Worm (Caenorhabditis elegans) whole organism, mixed stage, embryonic: ENCODE measurements around the gene col-117.

Source experiments
- blmp-1 ChIP-seq: fragments of 150-350 bp; optimal IDR thresholded peaks from 2 replicates; lab custom pipeline; 2014; ENCODE audit warnings: missing biosample characterization, missing genetic modification characterization
- ceh-39 ChIP-seq: fragments of 150-350 bp; optimal IDR thresholded peaks from 2 replicates; lab custom pipeline; 2014; ENCODE audit warnings: missing biosample characterization, missing genetic modification characterization
- ceh-43 ChIP-seq: fragments of 200-800 bp; sonication (Bioruptor generic); optimal IDR thresholded peaks from 2 replicates; lab custom pipeline; 2018; ENCODE audit warnings: mild to moderate bottlenecking, missing genetic modification characterization, moderate library complexity, missing compliant biosample characterization
- ceh-83 ChIP-seq: fragments of 200-800 bp; sonication (Bioruptor generic); optimal IDR thresholded peaks from 2 replicates; lab custom pipeline; 2018; ENCODE audit warnings: mild to moderate bottlenecking, missing genetic modification characterization, missing compliant biosample characterization
- ces-1 ChIP-seq: fragments of 150-350 bp; optimal IDR thresholded peaks from 2 replicates; lab custom pipeline; 2014; ENCODE audit warnings: missing biosample characterization, missing genetic modification reagents, missing genetic modification characterization
- cnd-1 ChIP-seq: fragments of 200-800 bp; sonication (Bioruptor generic); optimal IDR thresholded peaks from 2 replicates; lab custom pipeline; 2018; ENCODE audit warnings: mild to moderate bottlenecking, missing genetic modification characterization, missing compliant biosample characterization
- elt-1 ChIP-seq: sonication (generic microtip); optimal IDR thresholded peaks from 2 replicates; lab custom pipeline; 2017; ENCODE audit warnings: missing genetic modification characterization, mild to moderate bottlenecking, missing compliant biosample characterization, antibody characterized with exemption, moderate library complexity, borderline replicate concordance; ENCODE audit not compliant: insufficient read depth
- elt-3 ChIP-seq: fragments of 150-350 bp; optimal IDR thresholded peaks from 2 replicates; lab custom pipeline; 2014; ENCODE audit warnings: missing biosample characterization, missing genetic modification characterization
- flh-1 ChIP-seq: fragments of 200-800 bp; sonication (Bioruptor generic); optimal IDR thresholded peaks from 2 replicates; lab custom pipeline; 2018; ENCODE audit warnings: mild to moderate bottlenecking, missing genetic modification characterization, moderate library complexity, missing compliant biosample characterization
- ham-2 ChIP-seq: fragments of 200-800 bp; sonication (Bioruptor generic); optimal IDR thresholded peaks from 2 replicates; lab custom pipeline; 2018; ENCODE audit warnings: mild to moderate bottlenecking, missing genetic modification characterization, missing compliant biosample characterization
- hlh-1 ChIP-seq: fragments of 150-350 bp; optimal IDR thresholded peaks from 2 replicates; lab custom pipeline; 2014; ENCODE audit warnings: missing biosample characterization, missing genetic modification reagents, missing genetic modification characterization
- lin-13 ChIP-seq: fragments of 150-350 bp; optimal IDR thresholded peaks from 2 replicates; lab custom pipeline; 2014; ENCODE audit warnings: missing biosample characterization, missing genetic modification characterization
- lsy-2 ChIP-seq: fragments of 150-350 bp; optimal IDR thresholded peaks from 2 replicates; lab custom pipeline; 2014; ENCODE audit warnings: missing biosample characterization, missing genetic modification characterization
- mab-5 ChIP-seq: fragments of 150-350 bp; optimal IDR thresholded peaks from 2 replicates; lab custom pipeline; 2014; ENCODE audit warnings: missing biosample characterization, missing genetic modification characterization
- mep-1 ChIP-seq: fragments of 150-350 bp; optimal IDR thresholded peaks from 2 replicates; lab custom pipeline; 2017; ENCODE audit warnings: missing biosample characterization, missing genetic modification reagents, missing genetic modification characterization, inconsistent platforms
- nhr-2 ChIP-seq: fragments of 150-350 bp; optimal IDR thresholded peaks from 2 replicates; lab custom pipeline; 2014; ENCODE audit warnings: missing biosample characterization, missing genetic modification characterization
- nhr-237 ChIP-seq: fragments of 150-350 bp; optimal IDR thresholded peaks from 2 replicates; lab custom pipeline; 2014; ENCODE audit warnings: missing biosample characterization, missing genetic modification characterization
- nhr-28 ChIP-seq: fragments of 150-350 bp; optimal IDR thresholded peaks from 2 replicates; lab custom pipeline; 2014; ENCODE audit warnings: missing biosample characterization, missing genetic modification characterization
- nhr-76 ChIP-seq: sonication (generic microtip); optimal IDR thresholded peaks from 2 replicates; lab custom pipeline; 2017; ENCODE audit warnings: missing biosample characterization, missing genetic modification characterization
- sem-2 ChIP-seq: fragments of 200-800 bp; sonication (Bioruptor generic); optimal IDR thresholded peaks from 2 replicates; lab custom pipeline; 2018; ENCODE audit warnings: mild to moderate bottlenecking, missing genetic modification characterization, missing compliant biosample characterization
- snpc-4 ChIP-seq: fragments of 150-350 bp; optimal IDR thresholded peaks from 2 replicates; lab custom pipeline; 2014; ENCODE audit warnings: missing biosample characterization, missing genetic modification characterization
- sptf-1 ChIP-seq: sonication (generic microtip); optimal IDR thresholded peaks from 2 replicates; lab custom pipeline; 2017; ENCODE audit warnings: mild to moderate bottlenecking, missing genetic modification characterization, moderate library complexity, missing compliant biosample characterization
- tbx-8 ChIP-seq: fragments of 200-800 bp; sonication (Bioruptor generic); optimal IDR thresholded peaks from 2 replicates; lab custom pipeline; 2018; ENCODE audit warnings: mild to moderate bottlenecking, missing genetic modification characterization, moderate library complexity, missing compliant biosample characterization
- unc-120 ChIP-seq: sonication (generic microtip); optimal IDR thresholded peaks from 2 replicates; lab custom pipeline; 2017; ENCODE audit warnings: missing genetic modification characterization, missing compliant biosample characterization; ENCODE audit not compliant: poor library complexity, severe bottlenecking
- unc-39 ChIP-seq: fragments of 150-350 bp; optimal IDR thresholded peaks from 2 replicates; lab custom pipeline; 2014; ENCODE audit warnings: missing biosample characterization, missing genetic modification characterization
- unc-62 ChIP-seq: fragments of 150-350 bp; optimal IDR thresholded peaks from 2 replicates; lab custom pipeline; 2014; ENCODE audit warnings: missing biosample characterization, missing genetic modification reagents, missing genetic modification characterization
- zip-8 ChIP-seq: fragments of 150-350 bp; optimal IDR thresholded peaks from 2 replicates; lab custom pipeline; 2014; ENCODE audit warnings: missing biosample characterization, missing genetic modification characterization
- ztf-11 ChIP-seq: fragments of 150-350 bp; optimal IDR thresholded peaks from 2 replicates; lab custom pipeline; 2014; ENCODE audit warnings: missing biosample characterization, missing genetic modification characterization

col-117 gene

ce11 chrIV:8824145-8824833, at the start of gene col-117, which contains the start of gene col-3:
Gene col-117 (minus strand): TSS chrIV:8824195.
Gene col-3 (plus strand): TSS chrIV:8824783.
- TF ChIP-seq elt-1 (tag; lab: Kevin White, UChicago) (peak; percentile 77), ham-2 (peak; percentile 72), unc-120 (tag; lab: Kevin White, UChicago) (no peak), elt-3 (no peak), ceh-43 (GFP tag; lab: Kevin White, UChicago) (no peak), mab-5 (tag; lab: Kevin White, UChicago) (no peak)

ce11 chrIV:8872958-8873357, 49.0 kb upstream of the col-117 start, which contains the start of gene C09G9.3:
Gene C09G9.3 (minus strand): TSS chrIV:8873058.
- no peak for TF ChIP-seq blmp-1 (tag; lab: Kevin White, UChicago)
- no peak for TF ChIP-seq nhr-28 (tag; lab: Kevin White, UChicago)
- TF ChIP-seq lin-13 (tag; lab: Kevin White, UChicago), result no peak
- no peak for TF ChIP-seq ces-1 (GFP tag; lab: Kevin White, UChicago)
- no peak for TF ChIP-seq nhr-76 (tag; lab: Kevin White, UChicago)
- TF ChIP-seq snpc-4 (tag; lab: Kevin White, UChicago), result no peak
- no peak for TF ChIP-seq mab-5 (tag; lab: Kevin White, UChicago)
- no peak for TF ChIP-seq sptf-1 (tag; lab: Kevin White, UChicago)
- TF ChIP-seq ztf-11 (tag; lab: Kevin White, UChicago), result no peak
- TF ChIP-seq nhr-237 (tag; lab: Kevin White, UChicago), result no peak
- no peak for TF ChIP-seq sem-2 (GFP tag; lab: Kevin White, UChicago)
- TF ChIP-seq unc-62 (GFP tag; lab: Kevin White, UChicago), result no peak
- no peak for TF ChIP-seq ceh-83 (GFP tag; lab: Kevin White, UChicago)
- TF ChIP-seq unc-39 (tag; lab: Kevin White, UChicago), result no peak
- no peak for TF ChIP-seq tbx-8 (GFP tag; lab: Kevin White, UChicago)
- TF ChIP-seq zip-8 (tag; lab: Kevin White, UChicago), result no peak
- no peak for TF ChIP-seq nhr-2 (tag; lab: Kevin White, UChicago)
- no peak for TF ChIP-seq mep-1 (tag; lab: Kevin White, UChicago)
- no peak for TF ChIP-seq ceh-39 (tag; lab: Kevin White, UChicago)
- TF ChIP-seq, all 35 proteins: peak for 0

ce11 chrIV:8869624-8870023, 45.6 kb upstream of the col-117 start, which contains the start of gene npp-23:
Gene npp-23 (minus strand): TSS chrIV:8869679.
- peak; percentile 5 for TF ChIP-seq hlh-1 (tag; lab: Kevin White, UChicago)
- TF ChIP-seq lsy-2 (tag; lab: Kevin White, UChicago), result peak; percentile 7
- TF ChIP-seq ham-2, result no peak
- peak; percentile 5 for TF ChIP-seq mep-1 (tag; lab: Kevin White, UChicago)
- no peak for TF ChIP-seq nhr-237 (tag; lab: Kevin White, UChicago)

DNA sequence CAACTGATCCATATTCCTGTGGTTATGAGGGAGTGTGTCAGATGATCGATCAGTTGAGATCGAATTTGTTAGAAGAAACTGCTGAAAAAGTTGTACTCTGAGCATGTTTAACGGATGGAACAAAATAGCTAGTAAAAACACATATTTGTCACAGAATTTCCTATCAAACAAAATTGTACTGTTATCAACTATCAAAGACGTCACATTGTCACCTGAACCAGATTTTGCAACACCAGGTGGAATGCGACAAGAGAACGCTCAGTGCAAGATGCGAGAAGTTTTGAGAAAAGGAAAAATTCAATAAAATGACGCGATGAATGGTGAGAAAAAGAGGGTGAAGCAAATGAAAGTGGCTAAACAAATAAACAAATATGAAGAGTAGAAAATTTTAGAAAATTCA, 43.6 kb upstream of the col-117 start:
- TF ChIP-seq elt-1 (tag; lab: Kevin White, UChicago) (no peak), zip-8 (tag; lab: Kevin White, UChicago) (no peak), sptf-1 (tag; lab: Kevin White, UChicago) (no peak), mep-1 (tag; lab: Kevin White, UChicago) (no peak), hlh-1 (tag; lab: Kevin White, UChicago) (no peak), ceh-43 (GFP tag; lab: Kevin White, UChicago) (no peak), flh-1 (GFP tag; lab: Kevin White, UChicago) (no peak), mab-5 (tag; lab: Kevin White, UChicago) (no peak), cnd-1 (tag; lab: Kevin White, UChicago) (no peak), unc-62 (GFP tag; lab: Kevin White, UChicago) (no peak), blmp-1 (tag; lab: Kevin White, UChicago) (no peak), tbx-8 (GFP tag; lab: Kevin White, UChicago) (no peak)

- TF ChIP-seq tbx-8 (GFP tag; lab: Kevin White, UChicago), result no peak
- peak; percentile 81 for TF ChIP-seq unc-120 (tag; lab: Kevin White, UChicago)
- peak; percentile 69 for TF ChIP-seq unc-62 (GFP tag; lab: Kevin White, UChicago)
Observed at ce11 chrIV:8866092-8866491, 42.1 kb upstream of the col-117 start.
